Worm (Caenorhabditis elegans) whole organism, L4/young adult: ENCODE measurements around the gene C25G4.8.

Experiments
- W03F9.2 ChIP-seq: fragments of 150-350 bp; optimal IDR thresholded peaks from 2 replicates; lab custom pipeline; 2014; ENCODE audit warnings: missing biosample characterization, missing genetic modification characterization
- him-1 ChIP-seq: sonication (generic microtip); optimal IDR thresholded peaks from 2 replicates; lab custom pipeline; 2016; ENCODE audit warnings: missing genotype, missing genetic modification reagents, missing genetic modification characterization, missing compliant biosample characterization

DNA sequence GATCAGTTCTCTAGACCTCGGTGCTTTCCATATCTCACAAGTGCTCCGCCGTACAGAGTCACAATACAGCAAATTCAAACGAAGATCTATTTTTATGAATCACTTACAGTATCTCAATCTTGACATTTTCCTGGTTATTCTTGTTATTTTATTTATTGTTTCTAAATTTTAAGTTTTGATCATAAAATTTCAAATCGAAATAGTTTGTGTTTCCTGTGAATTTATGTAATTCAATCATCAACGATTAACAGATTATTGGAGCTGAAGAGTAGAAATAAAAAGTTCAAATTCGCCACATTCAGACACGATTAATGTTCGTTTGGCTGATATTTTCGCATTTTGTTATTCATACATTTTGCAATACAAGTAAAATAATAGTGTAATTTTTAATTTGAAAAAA lies 30.9 kb downstream of the C25G4.8 start, which contains the start of gene clec-184:
- no peak for TF ChIP-seq him-1 (tag; lab: Kevin White, UChicago)
- no peak for TF ChIP-seq W03F9.2 (tag; lab: Kevin White, UChicago)
